Fruit fly (Drosophila melanogaster) whole organism, embryonic: ENCODE results near the gene Snx21.

ENCODE experiments used
- Awh ChIP-seq: fragments of 200-800 bp; sonication (Bioruptor generic); IDR thresholded peaks from 2 replicates; pipeline ENCODE4, ENCODE4 v1.3.6; 2022; ENCODE audit warnings: missing biosample characterization, missing genetic modification characterization
- Bdp1 ChIP-seq: fragments of 200-800 bp; sonication (Bioruptor generic); optimal IDR thresholded peaks from 3 replicates; lab custom pipeline; 2016; ENCODE audit warnings: missing biosample characterization, missing genetic modification characterization
- Bgb ChIP-seq: fragments of 200-800 bp; sonication (Bioruptor generic); IDR thresholded peaks from 2 replicates; pipeline ENCODE4 v1.3.6; 2022; ENCODE audit warnings: missing biosample characterization, missing genetic modification characterization; ENCODE audit not compliant: partially characterized antibody
- BtbVII ChIP-seq: fragments of 200-800 bp; sonication (Bioruptor generic); optimal IDR thresholded peaks from 3 replicates; lab custom pipeline; 2017; ENCODE audit warnings: missing biosample characterization, mild to moderate bottlenecking, missing genetic modification characterization
- CG1024 ChIP-seq: fragments of 200-800 bp; sonication (Bioruptor generic); IDR thresholded peaks from 2 replicates; pipeline ENCODE4 v1.3.6; 2022; ENCODE audit warnings: missing biosample characterization, missing genetic modification characterization
- CG10462 ChIP-seq: fragments of 200-800 bp; sonication (Bioruptor generic); optimal IDR thresholded peaks from 2 replicates; lab custom pipeline; 2016; ENCODE audit warnings: missing biosample characterization, missing genetic modification characterization
- CG10654 ChIP-seq: fragments of 200-800 bp; sonication (Bioruptor generic); optimal IDR thresholded peaks from 2 replicates; lab custom pipeline; 2016; ENCODE audit warnings: missing biosample characterization, missing genetic modification characterization
- CG11093 ChIP-seq: fragments of 200-800 bp; sonication (Bioruptor generic); IDR thresholded peaks from 3 replicates; pipeline ENCODE4 v1.3.6; 2022; ENCODE audit warnings: missing biosample characterization, missing genetic modification characterization
- CG11560 ChIP-seq: fragments of 200-800 bp; sonication (Bioruptor generic); IDR thresholded peaks from 3 replicates; pipeline ENCODE4 v1.3.6; 2022; ENCODE audit warnings: missing biosample characterization, missing genetic modification characterization
- CG11723 ChIP-seq: fragments of 200-800 bp; sonication (Bioruptor generic); optimal IDR thresholded peaks from 2 replicates; lab custom pipeline; 2017; ENCODE audit warnings: missing biosample characterization, mild to moderate bottlenecking, missing genetic modification characterization
- CG12104 ChIP-seq: fragments of 200-800 bp; sonication (Bioruptor generic); optimal IDR thresholded peaks from 3 replicates; lab custom pipeline; 2016; ENCODE audit warnings: missing biosample characterization, missing genetic modification characterization
- CG12155 ChIP-seq: fragments of 200-800 bp; sonication (Bioruptor generic); optimal IDR thresholded peaks from 3 replicates; lab custom pipeline; 2016; ENCODE audit warnings: missing biosample characterization, missing genetic modification characterization
- CG12391 ChIP-seq: fragments of 200-800 bp; sonication (Bioruptor generic); optimal IDR thresholded peaks from 3 replicates; lab custom pipeline; 2018; ENCODE audit warnings: missing biosample characterization, mild to moderate bottlenecking, missing genetic modification characterization, moderate library complexity
- CG12769 ChIP-seq: fragments of 200-800 bp; sonication (Bioruptor generic); optimal IDR thresholded peaks from 2 replicates; lab custom pipeline; 2019; ENCODE audit warnings: missing biosample characterization, mild to moderate bottlenecking, missing genetic modification characterization, moderate library complexity
- CG14860 ChIP-seq: fragments of 200-800 bp; sonication (Bioruptor generic); IDR thresholded peaks from 3 replicates; pipeline ENCODE4 v1.3.6; 2022; ENCODE audit warnings: missing biosample characterization, missing genetic modification characterization; ENCODE audit not compliant: partially characterized antibody
- CG14965 ChIP-seq: fragments of 200-800 bp; sonication (Bioruptor generic); optimal IDR thresholded peaks from 2 replicates; lab custom pipeline; 2016; ENCODE audit warnings: missing biosample characterization, missing genetic modification characterization, borderline replicate concordance
- CG17568 ChIP-seq: fragments of 200-800 bp; sonication (Bioruptor generic); optimal IDR thresholded peaks from 2 replicates; lab custom pipeline; 2018; ENCODE audit warnings: missing biosample characterization, mild to moderate bottlenecking, missing genetic modification characterization, moderate library complexity
- CG18619 ChIP-seq: fragments of 200-800 bp; sonication (Bioruptor generic); optimal IDR thresholded peaks from 3 replicates; lab custom pipeline; 2017; ENCODE audit warnings: missing biosample characterization, mild to moderate bottlenecking, missing genetic modification characterization
- CG2202 ChIP-seq: fragments of 200-800 bp; sonication (Bioruptor generic); optimal IDR thresholded peaks from 2 replicates; lab custom pipeline; 2018; ENCODE audit warnings: missing biosample characterization, mild to moderate bottlenecking, missing genetic modification characterization
- CG2678 ChIP-seq: fragments of 200-800 bp; sonication (Bioruptor generic); optimal IDR thresholded peaks from 3 replicates; lab custom pipeline; 2019; ENCODE audit warnings: missing biosample characterization, mild to moderate bottlenecking, missing genetic modification characterization, moderate library complexity
- CG30403 ChIP-seq: fragments of 200-800 bp; sonication (Bioruptor generic); optimal IDR thresholded peaks from 3 replicates; lab custom pipeline; 2016; ENCODE audit warnings: missing biosample characterization, missing genetic modification characterization
- CG32532 ChIP-seq: fragments of 200-800 bp; sonication (Bioruptor generic); IDR thresholded peaks from 2 replicates; pipeline ENCODE4 v1.3.6; 2022; ENCODE audit warnings: missing biosample characterization, missing genetic modification characterization
- CG33557 ChIP-seq: fragments of 200-800 bp; sonication (Bioruptor generic); optimal IDR thresholded peaks from 2 replicates; lab custom pipeline; 2019; ENCODE audit warnings: missing biosample characterization, mild to moderate bottlenecking, missing genetic modification characterization, moderate library complexity
- CG4360 ChIP-seq: fragments of 200-800 bp; sonication (Bioruptor generic); IDR thresholded peaks from 2 replicates; pipeline ENCODE4 v1.3.6; 2022; ENCODE audit warnings: missing biosample characterization, missing genetic modification characterization
- CG4820 ChIP-seq: fragments of 200-800 bp; sonication (Bioruptor generic); optimal IDR thresholded peaks from 3 replicates; lab custom pipeline; 2016; ENCODE audit warnings: missing biosample characterization, missing genetic modification characterization
- CG5245 ChIP-seq: fragments of 200-800 bp; sonication (Bioruptor generic); optimal IDR thresholded peaks from 3 replicates; lab custom pipeline; 2016; ENCODE audit warnings: missing biosample characterization, missing genetic modification characterization
- CG6765 ChIP-seq: fragments of 200-800 bp; sonication (Bioruptor generic); optimal IDR thresholded peaks from 3 replicates; lab custom pipeline; 2017; ENCODE audit warnings: missing biosample characterization, mild to moderate bottlenecking, missing genetic modification characterization
- CG7745 ChIP-seq: fragments of 200-800 bp; sonication (Bioruptor generic); optimal IDR thresholded peaks from 2 replicates; lab custom pipeline; 2018; ENCODE audit warnings: missing biosample characterization, mild to moderate bottlenecking, missing genetic modification characterization, moderate library complexity
- CG7786 ChIP-seq: fragments of 200-800 bp; sonication (Bioruptor generic); optimal IDR thresholded peaks from 2 replicates; lab custom pipeline; 2016; ENCODE audit warnings: missing biosample characterization, missing genetic modification characterization
- CG8924 ChIP-seq: fragments of 200-800 bp; optimal IDR thresholded peaks from 3 replicates; lab custom pipeline; 2019; ENCODE audit warnings: missing biosample characterization, mild to moderate bottlenecking, missing genetic modification characterization, moderate library complexity
- CrebB ChIP-seq: fragments of 200-800 bp; sonication (Bioruptor generic); optimal IDR thresholded peaks from 3 replicates; lab custom pipeline; 2018; ENCODE audit warnings: missing biosample characterization, mild to moderate bottlenecking, missing genetic modification characterization
- Dll ChIP-seq: fragments of 200-800 bp; sonication (Bioruptor generic); IDR thresholded peaks from 4 replicates; pipeline ENCODE4 v1.3.6; 2022; ENCODE audit warnings: missing biosample characterization, missing genetic modification characterization; ENCODE audit not compliant: partially characterized antibody
- NK7.1 ChIP-seq: fragments of 200-800 bp; sonication (Bioruptor generic); optimal IDR thresholded peaks from 3 replicates; lab custom pipeline; 2016; ENCODE audit warnings: missing biosample characterization, missing genetic modification characterization
- NfI ChIP-seq: fragments of 200-800 bp; sonication (Bioruptor generic); optimal IDR thresholded peaks from 3 replicates; lab custom pipeline; 2018; ENCODE audit warnings: missing biosample characterization, mild to moderate bottlenecking, missing genetic modification characterization, moderate library complexity
- cg ChIP-seq: fragments of 200-800 bp; sonication (Bioruptor generic); optimal IDR thresholded peaks from 3 replicates; lab custom pipeline; 2019; ENCODE audit warnings: missing biosample characterization, mild to moderate bottlenecking, missing genetic modification characterization, moderate library complexity
- ci ChIP-seq: fragments of 200-800 bp; sonication (Bioruptor generic); IDR thresholded peaks from 3 replicates; pipeline ENCODE4 v1.3.6; 2022; ENCODE audit warnings: missing biosample characterization, missing genetic modification characterization
- crp ChIP-seq, 2 experiments: fragments of 200-800 bp; sonication (Bioruptor generic); optimal IDR thresholded peaks; 2 replicates in 1 of 2; 3 replicates in 1 of 2; lab custom pipeline; 2017; ENCODE audit warnings: missing biosample characterization in 2 of 2, missing genetic modification characterization in 2 of 2, mild to moderate bottlenecking in 1 of 2, moderate library complexity in 1 of 2
- fd3F ChIP-seq: fragments of 200-800 bp; sonication (Bioruptor generic); optimal IDR thresholded peaks from 2 replicates; lab custom pipeline; 2018; ENCODE audit warnings: missing biosample characterization, mild to moderate bottlenecking, missing genetic modification characterization, moderate library complexity
- ftz-f1 ChIP-seq: fragments of 200-800 bp; sonication (Bioruptor generic); optimal IDR thresholded peaks from 2 replicates; lab custom pipeline; 2016; ENCODE audit warnings: missing biosample characterization, missing genetic modification characterization
- gsb ChIP-seq: fragments of 200-800 bp; sonication (Bioruptor generic); IDR thresholded peaks from 2 replicates; pipeline ENCODE4 v1.3.6; 2022; ENCODE audit warnings: missing biosample characterization, missing genetic modification characterization
- h ChIP-seq: fragments of >200 bp; optimal IDR thresholded peaks from 2 replicates; lab custom pipeline; 2017
- hkb ChIP-seq, 2 experiments: fragments of 200-800 bp in 1 of 2; fragments of >200 bp in 1 of 2; sonication (Bioruptor generic) in 1 of 2; IDR thresholded peaks in 1 of 2; optimal IDR thresholded peaks in 1 of 2; 2 replicates each; pipeline versions ENCODE4 v1.3.6 to Lab custom; 2017 to 2022; ENCODE audit warnings: missing biosample characterization in 1 of 2, missing genetic modification characterization in 1 of 2
- kay ChIP-seq: fragments of 200-800 bp; sonication (Bioruptor generic); optimal IDR thresholded peaks from 2 replicates; lab custom pipeline; 2016; ENCODE audit warnings: missing biosample characterization, missing genetic modification characterization
- nau ChIP-seq: fragments of 200-800 bp; sonication (Bioruptor generic); optimal IDR thresholded peaks from 3 replicates; lab custom pipeline; 2017; ENCODE audit warnings: missing biosample characterization, mild to moderate bottlenecking, missing genetic modification characterization, missing genetic modification reagents
- org-1 ChIP-seq: fragments of 200-800 bp; sonication (Bioruptor generic); optimal IDR thresholded peaks from 2 replicates; lab custom pipeline; 2017; ENCODE audit warnings: missing biosample characterization, missing genetic modification characterization
- psq ChIP-seq: fragments of 200-800 bp; sonication (Bioruptor generic); optimal IDR thresholded peaks from 2 replicates; lab custom pipeline; 2017; ENCODE audit warnings: missing biosample characterization, missing genetic modification characterization
- ro ChIP-seq: fragments of 200-800 bp; sonication (Bioruptor generic); IDR thresholded peaks from 2 replicates; pipeline ENCODE4 v1.3.6; 2022; ENCODE audit warnings: missing biosample characterization, missing genetic modification characterization
- sna ChIP-seq: fragments of 200-800 bp; sonication (Bioruptor generic); IDR thresholded peaks from 2 replicates; pipeline ENCODE4 v1.3.6; 2022; ENCODE audit warnings: missing biosample characterization, missing genetic modification characterization; ENCODE audit not compliant: partially characterized antibody
- tgo ChIP-seq: fragments of 200-800 bp; sonication (Bioruptor generic); IDR thresholded peaks from 3 replicates; pipeline ENCODE4 v1.3.6; 2022; ENCODE audit warnings: missing biosample characterization, missing genetic modification characterization

Snx21 gene

DNA sequence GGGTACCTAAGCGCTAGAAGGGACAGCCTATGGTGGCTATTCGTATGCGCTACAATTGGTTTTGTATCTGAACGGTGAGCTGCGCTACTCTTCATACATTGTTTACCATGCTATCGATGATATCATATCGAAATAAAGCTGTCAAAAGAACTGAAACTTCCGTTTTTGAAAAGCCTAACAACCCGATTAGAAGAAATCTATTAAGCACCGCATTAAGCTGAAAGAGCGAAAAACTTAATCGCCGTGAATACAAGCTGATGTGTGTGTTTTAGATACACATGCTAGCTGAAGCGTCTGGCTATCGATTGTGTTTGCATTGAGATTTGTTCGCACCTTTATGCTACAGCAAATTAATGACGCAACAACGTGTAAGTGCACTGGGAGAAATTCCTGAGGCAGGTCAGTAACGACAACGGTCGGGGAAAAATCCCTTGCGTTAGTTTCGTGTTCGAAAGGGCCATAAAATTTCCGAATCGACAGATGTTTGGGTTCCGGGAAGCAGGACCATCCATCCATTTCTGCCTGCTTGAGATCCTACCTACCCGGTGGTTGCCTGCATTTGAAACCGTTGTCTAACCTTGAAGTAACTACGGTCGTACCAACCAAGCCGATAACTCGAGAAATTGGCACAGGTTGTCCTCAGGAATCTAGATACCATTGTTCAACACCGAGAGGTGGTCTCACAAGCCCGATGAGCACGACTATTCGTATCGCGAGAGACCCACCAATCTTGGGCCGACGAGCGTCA lies 15.0 kb downstream of the Snx21 start (continued):
- TF ChIP-seq Awh (GFP tag; lab: Robert Waterston, UW), result no peak
- TF ChIP-seq sna (GFP tag; lab: Robert Waterston, UW), result no peak
- TF ChIP-seq cg (GFP tag; lab: Kevin White, UChicago), result no peak
- TF ChIP-seq CG33557 (GFP tag; lab: Kevin White, UChicago), result peak; percentile 33
- peak; percentile 66 for TF ChIP-seq CG12104 (GFP tag; lab: Kevin White, UChicago)
- peak; percentile 66 for TF ChIP-seq CG10654 (GFP tag; lab: Kevin White, UChicago)
- TF ChIP-seq CG8924 (tag; lab: Kevin White, UChicago), result peak; percentile 85
- TF ChIP-seq CG11723 (GFP tag; lab: Kevin White, UChicago), result peak; percentile 13
- peak; percentile 63 for TF ChIP-seq CG5245 (GFP tag; lab: Kevin White, UChicago)
- no peak for TF ChIP-seq h (lab: Kevin White, UChicago)
- TF ChIP-seq CG12391 (tag; lab: Kevin White, UChicago), result peak; percentile 82
- TF ChIP-seq org-1 (GFP tag; lab: Kevin White, UChicago), result peak; percentile 87
- TF ChIP-seq CG7745 (tag; lab: Kevin White, UChicago), result no peak
- TF ChIP-seq nau, result peak; percentile 80
- TF ChIP-seq CG2202 (tag; lab: Kevin White, UChicago), result peak; percentile 28
- peak; percentile 61 for TF ChIP-seq CG14965 (GFP tag; lab: Kevin White, UChicago)
- no peak for TF ChIP-seq CG14860
- no peak for TF ChIP-seq ro (GFP tag; lab: Robert Waterston, UW)
- peak; percentile 33 for TF ChIP-seq psq
- no peak for TF ChIP-seq Bgb (GFP tag; lab: Robert Waterston, UW)
- peak; percentile 81; the same call in 2 of the 3 replicates for TF ChIP-seq CG11093 (GFP tag; lab: Robert Waterston, UW)
- peak; percentile 76 for TF ChIP-seq CG7786
- TF ChIP-seq CG12155 (GFP tag; lab: Kevin White, UChicago), result peak; percentile 74
- peak; percentile 91 for TF ChIP-seq CG2678
- peak; percentile 92 for TF ChIP-seq CG12769 (tag; lab: Kevin White, UChicago)
- TF ChIP-seq tgo (GFP tag; lab: Robert Waterston, UW), result no peak
- TF ChIP-seq BtbVII (GFP tag; lab: Kevin White, UChicago), result peak; percentile 88
- no peak for TF ChIP-seq gsb
- TF ChIP-seq CG4820 (GFP tag; lab: Kevin White, UChicago), result peak; percentile 73
- TF ChIP-seq CG30403 (GFP tag; lab: Kevin White, UChicago), result peak; percentile 78
- peak; percentile 73 for TF ChIP-seq NK7.1 (GFP tag; lab: Kevin White, UChicago)
- TF ChIP-seq Bdp1, result peak; percentile 53
- TF ChIP-seq CG11560 (tag; lab: Robert Waterston, UW), result no peak
- peak; percentile 76 for TF ChIP-seq CG18619
- TF ChIP-seq ftz-f1 (GFP tag; lab: Kevin White, UChicago), result no peak
- TF ChIP-seq CG17568, result peak; percentile 80
- peak; percentile 68 for TF ChIP-seq fd3F (GFP tag; lab: Kevin White, UChicago)
- TF ChIP-seq crp (GFP tag; optimal IDR thresholded peaks at IDR 0.05; lab: Kevin White, UChicago), result peak in 1 of 2 experiments; percentile 16
- TF ChIP-seq hkb (optimal IDR thresholded peaks at IDR 0.05; lab: Kevin White, UChicago), result no peak
- TF ChIP-seq hkb (GFP tag; IDR thresholded peaks at IDR 0.05; lab: Robert Waterston, UW), result no peak
- TF ChIP-seq CrebB (tag; lab: Kevin White, UChicago), result peak; percentile 77
- TF ChIP-seq CG10462, result peak; percentile 48
- no peak for TF ChIP-seq CG4360 (GFP tag; lab: Robert Waterston, UW)
- no peak for TF ChIP-seq CG32532 (GFP tag; lab: Robert Waterston, UW)
- no peak for TF ChIP-seq CG1024
- peak; percentile 68 for TF ChIP-seq CG6765 (GFP tag; lab: Kevin White, UChicago)
- peak; percentile 79 for TF ChIP-seq kay (GFP tag; lab: Kevin White, UChicago)
- TF ChIP-seq ci, result no peak
- TF ChIP-seq NfI (GFP tag; lab: Kevin White, UChicago), result peak; percentile 70
- TF ChIP-seq Dll, result no peak
